Fruit fly (Drosophila melanogaster): ENCODE data around the gene CG42591.

CG42591 gene

dm6 chr3L:8081822-8082221 is 12.1 kb upstream of the CG42591 start:
- no peak for TF ChIP-seq Sin3A (optimal IDR thresholded peaks at IDR 0.05)
- TF ChIP-seq h (optimal IDR thresholded peaks at IDR 0.05): no peak
- TF ChIP-seq psq (optimal IDR thresholded peaks at IDR 0.05): no peak
- TF ChIP-seq Myc (optimal IDR thresholded peaks at IDR 0.05): no peak
- no peak for TF ChIP-seq ttk (optimal IDR thresholded peaks at IDR 0.05)
- no peak for TF ChIP-seq insv (optimal IDR thresholded peaks at IDR 0.05)

dm6 chr3L:8080790-8081189 is 11.0 kb upstream of the CG42591 start:
- TF ChIP-seq h (optimal IDR thresholded peaks at IDR 0.05) (no peak), ttk (optimal IDR thresholded peaks at IDR 0.05) (no peak), insv (optimal IDR thresholded peaks at IDR 0.05) (no peak), Myc (optimal IDR thresholded peaks at IDR 0.05) (no peak), Sin3A (optimal IDR thresholded peaks at IDR 0.05) (no peak), psq (optimal IDR thresholded peaks at IDR 0.05) (no peak)

dm6 chr3L:8079598-8079997 is 9.8 kb upstream of the CG42591 start:
- TF ChIP-seq Sin3A (optimal IDR thresholded peaks at IDR 0.05): no peak
- TF ChIP-seq ttk (optimal IDR thresholded peaks at IDR 0.05): no peak
- TF ChIP-seq psq (optimal IDR thresholded peaks at IDR 0.05): no peak
- no peak for TF ChIP-seq insv (optimal IDR thresholded peaks at IDR 0.05)
- TF ChIP-seq Myc (optimal IDR thresholded peaks at IDR 0.05): no peak
- TF ChIP-seq h (optimal IDR thresholded peaks at IDR 0.05): no peak

dm6 chr3L:8077953-8078352 is 8.2 kb upstream of the CG42591 start:
- TF ChIP-seq Sin3A (optimal IDR thresholded peaks at IDR 0.05): no peak
- no peak for TF ChIP-seq psq (optimal IDR thresholded peaks at IDR 0.05)
- no peak for TF ChIP-seq ttk (optimal IDR thresholded peaks at IDR 0.05)
- TF ChIP-seq h (optimal IDR thresholded peaks at IDR 0.05): no peak
- TF ChIP-seq insv (optimal IDR thresholded peaks at IDR 0.05): no peak
- TF ChIP-seq Myc (optimal IDR thresholded peaks at IDR 0.05): no peak

- TF ChIP-seq Sin3A (optimal IDR thresholded peaks at IDR 0.05): no peak
- no peak for TF ChIP-seq insv (optimal IDR thresholded peaks at IDR 0.05)
- no peak for TF ChIP-seq Myc (optimal IDR thresholded peaks at IDR 0.05)
- no peak for TF ChIP-seq psq (optimal IDR thresholded peaks at IDR 0.05)
- no peak for TF ChIP-seq ttk (optimal IDR thresholded peaks at IDR 0.05)
- TF ChIP-seq h (optimal IDR thresholded peaks at IDR 0.05): no peak
Measured at dm6 chr3L:8077207-8077606, 7.4 kb upstream of the CG42591 start.

dm6 chr3L:8076160-8076559 is 6.4 kb upstream of the CG42591 start:
- TF ChIP-seq ttk (optimal IDR thresholded peaks at IDR 0.05) (no peak), psq (optimal IDR thresholded peaks at IDR 0.05) (no peak), Myc (optimal IDR thresholded peaks at IDR 0.05) (no peak), h (optimal IDR thresholded peaks at IDR 0.05) (no peak), insv (optimal IDR thresholded peaks at IDR 0.05) (no peak), Sin3A (optimal IDR thresholded peaks at IDR 0.05) (no peak)

- TF ChIP-seq h (optimal IDR thresholded peaks at IDR 0.05): no peak
- TF ChIP-seq insv (optimal IDR thresholded peaks at IDR 0.05): no peak
- no peak for TF ChIP-seq ttk (optimal IDR thresholded peaks at IDR 0.05)
- TF ChIP-seq Sin3A (optimal IDR thresholded peaks at IDR 0.05): no peak
- TF ChIP-seq Myc (optimal IDR thresholded peaks at IDR 0.05): no peak
- no peak for TF ChIP-seq psq (optimal IDR thresholded peaks at IDR 0.05)
Measured at dm6 chr3L:8074944-8075343, 5.2 kb upstream of the CG42591 start.

- no peak for TF ChIP-seq h (optimal IDR thresholded peaks at IDR 0.05)
- no peak for TF ChIP-seq Myc (optimal IDR thresholded peaks at IDR 0.05)
- no peak for TF ChIP-seq ttk (optimal IDR thresholded peaks at IDR 0.05)
- TF ChIP-seq psq (optimal IDR thresholded peaks at IDR 0.05): no peak
- TF ChIP-seq insv (optimal IDR thresholded peaks at IDR 0.05): no peak
Measured at dm6 chr3L:8073872-8074271, 4.1 kb upstream of the CG42591 start.

dm6 chr3L:8073370-8073769 is 3.6 kb upstream of the CG42591 start:
- TF ChIP-seq Myc (optimal IDR thresholded peaks at IDR 0.05) (no peak), ttk (optimal IDR thresholded peaks at IDR 0.05) (no peak), psq (optimal IDR thresholded peaks at IDR 0.05) (no peak), Sin3A (optimal IDR thresholded peaks at IDR 0.05) (no peak), insv (optimal IDR thresholded peaks at IDR 0.05) (no peak), h (optimal IDR thresholded peaks at IDR 0.05) (no peak)

dm6 chr3L:8072720-8073119 is 3.0 kb upstream of the CG42591 start:
- no peak for TF ChIP-seq Myc (optimal IDR thresholded peaks at IDR 0.05)
- TF ChIP-seq ttk (optimal IDR thresholded peaks at IDR 0.05): no peak
- no peak for TF ChIP-seq insv (optimal IDR thresholded peaks at IDR 0.05)

- TF ChIP-seq ttk (optimal IDR thresholded peaks at IDR 0.05) (no peak), Myc (optimal IDR thresholded peaks at IDR 0.05) (no peak), insv (optimal IDR thresholded peaks at IDR 0.05) (no peak), Sin3A (optimal IDR thresholded peaks at IDR 0.05) (no peak), psq (optimal IDR thresholded peaks at IDR 0.05) (no peak), h (optimal IDR thresholded peaks at IDR 0.05) (no peak)
Measured at dm6 chr3L:8071693-8072260, 2.0 kb upstream of the CG42591 start.

- no peak for TF ChIP-seq h (optimal IDR thresholded peaks at IDR 0.05)
Measured at dm6 chr3L:8071192-8071591, 1.4 kb upstream of the CG42591 start.

- TF ChIP-seq Sin3A (optimal IDR thresholded peaks at IDR 0.05): no peak
- TF ChIP-seq Myc (optimal IDR thresholded peaks at IDR 0.05): no peak
- TF ChIP-seq psq (optimal IDR thresholded peaks at IDR 0.05): no peak
- TF ChIP-seq h (optimal IDR thresholded peaks at IDR 0.05): no peak
- TF ChIP-seq insv (optimal IDR thresholded peaks at IDR 0.05): no peak
- no peak for TF ChIP-seq ttk (optimal IDR thresholded peaks at IDR 0.05)
Measured at dm6 chr3L:8069167-8069566, 593 bp downstream of the CG42591 start, which contains the start of gene CG42590. Gene CG42590 (minus strand): TSS chr3L:8069267.

All from Kc167 (cell line).